Fruit fly (Drosophila melanogaster): ENCODE results near the gene CG3987.

The CG3987 gene

dm6 chr3R:15095550-15096031 is 44.2 kb upstream of the CG3987 start, which contains the start of gene CG6966 (continued):
- TF ChIP-seq maf-S (GFP tag; optimal IDR thresholded peaks at IDR 0.05) = peak; percentile 97
- TF ChIP-seq Xbp1 (GFP tag; optimal IDR thresholded peaks at IDR 0.05) = peak; percentile 97
- TF ChIP-seq Taf1 (GFP tag; IDR thresholded peaks at IDR 0.05) = no peak
- TF ChIP-seq stc (GFP tag; IDR thresholded peaks at IDR 0.05) = no peak
- no peak for TF ChIP-seq CG32772 (GFP tag; IDR thresholded peaks at IDR 0.05)
- no peak for TF ChIP-seq CG5953 (GFP tag; IDR thresholded peaks at IDR 0.05)
- no peak for TF ChIP-seq Dfd (GFP tag; optimal IDR thresholded peaks at IDR 0.05)
- peak; percentile 98 for TF ChIP-seq CG13624 (GFP tag; optimal IDR thresholded peaks at IDR 0.05)
- peak; percentile 86 for TF ChIP-seq CG12104 (GFP tag; optimal IDR thresholded peaks at IDR 0.05)
- no peak for TF ChIP-seq CG9932 (GFP tag; IDR thresholded peaks at IDR 0.05)
- TF ChIP-seq Neu2 (GFP tag; optimal IDR thresholded peaks at IDR 0.05; ENCODE audit: borderline replicate concordance) = peak; percentile 28
- no peak for TF ChIP-seq sc (optimal IDR thresholded peaks at IDR 0.05)
- peak; percentile 89 for TF ChIP-seq sc (GFP tag; optimal IDR thresholded peaks at IDR 0.05)
- no peak for TF ChIP-seq CG11456 (GFP tag; IDR thresholded peaks at IDR 0.05)
- peak; percentile 93 for TF ChIP-seq org-1 (GFP tag; optimal IDR thresholded peaks at IDR 0.05)
- TF ChIP-seq B-H1 (GFP tag; IDR thresholded peaks at IDR 0.05) = no peak
- peak; percentile 86 for TF ChIP-seq gem (tag; optimal IDR thresholded peaks at IDR 0.05)
- TF ChIP-seq tap (tag; optimal IDR thresholded peaks at IDR 0.05) = peak; percentile 73
- TF ChIP-seq Sry-δ (GFP tag; optimal IDR thresholded peaks at IDR 0.05) = peak; percentile 84
- TF ChIP-seq lov (optimal IDR thresholded peaks at IDR 0.05) = no peak
- TF ChIP-seq lov (GFP tag; IDR thresholded peaks at IDR 0.05) = no peak
- TF ChIP-seq kni (GFP tag; optimal IDR thresholded peaks at IDR 0.05) = peak; percentile 83
- no peak for TF ChIP-seq aop (GFP tag; IDR thresholded peaks at IDR 0.05)
- no peak for TF ChIP-seq Opbp (GFP tag; IDR thresholded peaks at IDR 0.05; ENCODE audit: partially characterized antibody)
- TF ChIP-seq salm (tag; optimal IDR thresholded peaks at IDR 0.05) = peak; percentile 74
- peak; percentile 93 for TF ChIP-seq Dad (GFP tag; optimal IDR thresholded peaks at IDR 0.05)
- peak; percentile 96 for TF ChIP-seq CG12769 (tag; optimal IDR thresholded peaks at IDR 0.05)
- TF ChIP-seq toy (GFP tag; IDR thresholded peaks at IDR 0.05) = no peak
- no peak for TF ChIP-seq Dll (GFP tag; IDR thresholded peaks at IDR 0.05; ENCODE audit: partially characterized antibody)
- peak; percentile 90 for TF ChIP-seq scrt (GFP tag; optimal IDR thresholded peaks at IDR 0.05)
- TF ChIP-seq Oli (tag; optimal IDR thresholded peaks at IDR 0.05) = peak; percentile 88
- TF ChIP-seq inv (GFP tag; IDR thresholded peaks at IDR 0.05; ENCODE audit: partially characterized antibody) = no peak
- TF ChIP-seq D19A (tag; optimal IDR thresholded peaks at IDR 0.05) = peak; percentile 48
- no peak for TF ChIP-seq CG6175 (GFP tag; IDR thresholded peaks at IDR 0.05)
- peak; percentile 79 for TF ChIP-seq nom (GFP tag; optimal IDR thresholded peaks at IDR 0.05)
- peak; percentile 95 for TF ChIP-seq Meics (GFP tag; optimal IDR thresholded peaks at IDR 0.05)
- TF ChIP-seq CG7556 (GFP tag; optimal IDR thresholded peaks at IDR 0.05) = peak; percentile 87
- no peak for TF ChIP-seq hbn (GFP tag; IDR thresholded peaks at IDR 0.05; ENCODE audit: partially characterized antibody)
- TF ChIP-seq Vsx1 (GFP tag; optimal IDR thresholded peaks at IDR 0.05) = peak; percentile 94
- TF ChIP-seq CG11093 (GFP tag; IDR thresholded peaks at IDR 0.05) = peak; percentile 61; the same call in 1 of the 3 replicates
- peak; percentile 88 for TF ChIP-seq NK7.1 (GFP tag; optimal IDR thresholded peaks at IDR 0.05)
- peak; percentile 91 for TF ChIP-seq CG33557 (GFP tag; optimal IDR thresholded peaks at IDR 0.05)
- TF ChIP-seq disco-r (GFP tag; optimal IDR thresholded peaks at IDR 0.05) = peak; percentile 95
- TF ChIP-seq phol (tag; optimal IDR thresholded peaks at IDR 0.05) = peak; percentile 93
- peak; percentile 91 for TF ChIP-seq CG4820 (GFP tag; optimal IDR thresholded peaks at IDR 0.05)
- peak; percentile 96 for TF ChIP-seq chn (GFP tag; optimal IDR thresholded peaks at IDR 0.05)
- peak; percentile 70 for TF ChIP-seq CG8359 (GFP tag; optimal IDR thresholded peaks at IDR 0.05; ENCODE audit: borderline replicate concordance)
- peak; percentile 94 for TF ChIP-seq Atf-2 (GFP tag; optimal IDR thresholded peaks at IDR 0.05)
- TF ChIP-seq fu2 (GFP tag; optimal IDR thresholded peaks at IDR 0.05) = peak; percentile 96
- no peak for TF ChIP-seq CG8765 (GFP tag; IDR thresholded peaks at IDR 0.05)
- TF ChIP-seq CG7963 (GFP tag; IDR thresholded peaks at IDR 0.05; ENCODE audit: partially characterized antibody) = no peak

Measured in whole organism, embryonic.